In genomic region chrIII:12788239-12788638, ce11 we compare ENCODE assay signal across 2 worm cellular contexts.
A peak's percentile ranks its signal among the peaks of the same experiment; 100 is the strongest.
TF ChIP-seq lines count a peak whose summit lies in the region.

No protein-coding gene starts in this region.

TF ChIP-seq in whole organism, L4 larva, 104 proteins besides CTCF, POLR2A, EP300 and RAD21:
- TF ChIP-seq aha-1 (tag; lab: Kevin White, UChicago) (peak; percentile 68), nhr-42 (GFP tag; IDR thresholded peaks at IDR 0.05; lab: Robert Waterston, UW) (no peak), set-16 (GFP tag; IDR thresholded peaks at IDR 0.05; lab: Robert Waterston, UW) (peak; percentile 67)

TF ChIP-seq in whole organism, young adult, 124 proteins besides CTCF, POLR2A, EP300 and RAD21:
- no peak for TF ChIP-seq ztf-25 (GFP tag; IDR thresholded peaks at IDR 0.05; lab: Robert Waterston, UW)
- TF ChIP-seq attf-5 (GFP tag; optimal IDR thresholded peaks at IDR 0.05; lab: Kevin White, UChicago): no peak
- 0 out of 2 replicates have a peak, but pooled peaks have one; percentile 8 for TF ChIP-seq F37B4.10 (GFP tag; IDR thresholded peaks at IDR 0.05; lab: Robert Waterston, UW)
- TF ChIP-seq unc-62 (GFP tag; optimal IDR thresholded peaks at IDR 0.05; lab: Kevin White, UChicago): no peak
- TF ChIP-seq dox-1 (GFP tag; IDR thresholded peaks at IDR 0.05; lab: Robert Waterston, UW): no peak
- TF ChIP-seq gei-17 (GFP tag; optimal IDR thresholded peaks at IDR 0.05; lab: Kevin White, UChicago): no peak
- no peak for TF ChIP-seq lsy-27 (tag; optimal IDR thresholded peaks at IDR 0.05; lab: Kevin White, UChicago; ENCODE audit: borderline replicate concordance, insufficient read depth)
